Worm (Caenorhabditis elegans) whole organism, midembryonic: Measurements from ENCODE around the gene fut-4.
A peak's percentile ranks its signal among the peaks of the same experiment; 100 is the strongest.

Experiments
- T22C8.4 ChIP-seq: fragments of 200-800 bp; sonication (Bioruptor generic); IDR thresholded peaks from 2 replicates; pipeline ENCODE4 v1.3.6; 2022; ENCODE audit warnings: missing genetic modification characterization, missing compliant biosample characterization
- cog-1 ChIP-seq: sonication (generic microtip); optimal IDR thresholded peaks from 2 replicates; lab custom pipeline; 2016; ENCODE audit warnings: missing genetic modification characterization, missing compliant biosample characterization
- flt-1 ChIP-seq: fragments of 200-800 bp; sonication (Bioruptor generic); IDR thresholded peaks from 2 replicates; pipeline ENCODE4 v1.3.6; 2022; ENCODE audit warnings: missing genetic modification characterization, missing compliant biosample characterization
- klf-2 ChIP-seq: fragments of 200-800 bp; sonication (Bioruptor generic); conservative IDR thresholded peaks from 2 replicates; pipeline ENCODE4 v1.3.6; 2022; ENCODE audit warnings: missing genetic modification reagents, missing genetic modification characterization, missing compliant biosample characterization
- med-1 ChIP-seq: sonication (generic microtip); optimal IDR thresholded peaks from 2 replicates; lab custom pipeline; 2017; ENCODE audit warnings: missing genetic modification characterization, mild to moderate bottlenecking, missing compliant biosample characterization, antibody characterized with exemption, missing genetic modification reagents; ENCODE audit not compliant: insufficient read depth
- ref-1 ChIP-seq: fragments of 200-800 bp; sonication (Bioruptor generic); conservative IDR thresholded peaks from 2 replicates; pipeline ENCODE4 v1.3.6; 2022; ENCODE audit warnings: missing genetic modification reagents, missing genetic modification characterization, missing compliant biosample characterization
- tab-1 ChIP-seq: fragments of 200-800 bp; sonication (Bioruptor generic); IDR thresholded peaks from 2 replicates; pipeline ENCODE4 v1.3.6; 2022; ENCODE audit warnings: missing genetic modification characterization, missing compliant biosample characterization
- ztf-23 ChIP-seq: fragments of 200-800 bp; sonication (Bioruptor generic); IDR thresholded peaks from 2 replicates; pipeline ENCODE4 v1.3.6; 2022; ENCODE audit warnings: missing genetic modification reagents, missing genetic modification characterization, missing compliant biosample characterization
- ztf-29 ChIP-seq: fragments of 200-800 bp; sonication (Bioruptor generic); IDR thresholded peaks from 2 replicates; pipeline ENCODE4 v1.3.6; 2022; ENCODE audit warnings: missing genetic modification reagents, missing genetic modification characterization, missing compliant biosample characterization

The fut-4 gene

DNA sequence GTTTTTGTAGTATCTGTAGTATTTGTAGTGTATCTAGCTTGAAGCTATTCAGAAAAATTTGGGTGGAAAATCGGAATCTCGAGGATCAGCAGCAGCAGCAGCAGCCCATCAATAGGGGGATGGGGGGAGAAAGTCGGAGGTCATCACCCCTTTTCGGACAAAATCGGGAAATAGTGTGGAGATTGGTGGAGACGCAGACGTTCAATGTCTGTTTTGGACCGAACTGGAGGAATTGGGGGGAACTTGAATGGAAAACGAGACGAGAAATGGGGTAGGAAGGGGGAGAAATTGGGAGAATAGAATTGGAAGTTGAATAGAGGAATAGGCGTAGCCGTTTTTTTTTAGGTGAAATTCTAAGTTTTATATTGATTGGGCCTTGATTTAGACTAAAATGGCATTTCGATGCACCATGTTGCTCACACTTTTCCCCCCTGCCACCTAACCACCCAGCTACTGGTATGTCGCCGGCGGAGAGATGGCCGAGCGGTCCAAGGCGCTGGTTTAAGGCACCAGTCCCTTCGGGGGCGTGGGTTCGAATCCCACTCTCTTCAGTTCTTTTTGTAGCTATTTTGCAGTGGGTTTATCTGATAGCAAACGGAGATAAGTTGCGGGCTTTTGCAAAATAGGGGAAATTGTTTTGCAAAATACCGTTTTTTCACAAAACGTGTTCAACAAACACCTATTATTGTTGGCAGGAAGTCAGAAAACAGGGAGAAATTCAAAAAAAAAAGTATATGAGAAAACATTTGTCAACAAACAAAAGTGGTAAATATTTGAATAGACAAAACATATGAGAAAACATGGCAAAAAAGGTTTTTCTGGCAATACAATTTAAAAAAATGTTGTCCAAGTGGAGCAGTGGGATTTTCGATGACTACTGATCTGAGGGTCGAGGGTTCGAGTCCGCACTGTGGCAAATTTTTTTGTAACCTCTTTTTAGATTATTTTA lies 37.8 kb upstream of the fut-4 start:
- TF ChIP-seq T22C8.4 (GFP tag; lab: Robert Waterston, UW) (no peak), flt-1 (peak; percentile 81), ztf-23 (GFP tag; lab: Robert Waterston, UW) (peak; percentile 52; the same call in 1 of the 2 replicates), ref-1 (GFP tag; lab: Robert Waterston, UW) (no peak), med-1 (GFP tag; lab: Kevin White, UChicago) (no peak), cog-1 (tag; lab: Kevin White, UChicago) (no peak), ztf-29 (GFP tag; lab: Robert Waterston, UW) (no peak), tab-1 (GFP tag; lab: Robert Waterston, UW) (peak; percentile 64), klf-2 (GFP tag; lab: Robert Waterston, UW) (no peak)

DNA sequence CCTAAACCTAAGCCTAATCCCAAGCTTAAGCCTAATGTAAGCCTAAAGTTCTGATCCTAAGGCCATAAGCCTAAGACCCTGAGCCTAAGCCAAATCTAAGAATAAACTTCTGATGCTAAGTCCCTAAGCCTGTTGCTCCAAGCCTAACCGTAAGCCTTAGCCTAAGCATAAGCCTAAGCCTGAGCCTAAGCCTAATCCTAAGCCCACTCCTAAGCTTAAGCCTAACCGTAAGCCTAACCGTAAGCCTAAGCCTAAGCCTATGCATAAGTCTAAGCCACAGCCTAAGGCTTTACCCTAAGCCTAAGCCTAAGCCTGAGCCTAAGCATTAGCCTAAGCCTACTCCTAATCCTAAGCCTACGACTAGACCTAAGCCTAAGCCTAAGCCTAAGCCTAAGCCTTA lies 37.0 kb upstream of the fut-4 start:
- TF ChIP-seq med-1 (GFP tag; lab: Kevin White, UChicago), result no peak
- TF ChIP-seq tab-1 (GFP tag; lab: Robert Waterston, UW), result no peak
- no peak; the same call in 1 of the 2 replicates for TF ChIP-seq ztf-29 (GFP tag; lab: Robert Waterston, UW)
- TF ChIP-seq T22C8.4 (GFP tag; lab: Robert Waterston, UW), result no peak
- TF ChIP-seq cog-1 (tag; lab: Kevin White, UChicago), result no peak

DNA sequence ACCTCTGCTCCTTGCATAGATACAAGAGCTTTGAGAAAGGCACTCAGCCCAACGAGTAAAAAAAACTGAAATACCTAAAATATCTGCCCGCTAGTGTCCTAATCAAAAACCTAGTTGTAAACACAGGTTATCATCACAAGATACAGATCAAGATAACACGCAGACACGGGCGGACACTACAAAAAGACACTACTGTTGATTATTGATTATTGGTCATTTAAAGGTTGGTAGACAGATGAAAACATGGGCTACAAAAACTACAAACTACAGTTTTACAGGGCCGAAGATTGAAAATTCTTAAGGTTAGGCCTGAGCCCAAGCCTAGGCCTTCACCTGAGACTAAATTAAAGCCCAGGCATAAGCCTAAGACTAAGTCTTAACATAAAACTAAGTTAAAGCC lies 36.5 kb upstream of the fut-4 start:
- no peak for TF ChIP-seq T22C8.4 (GFP tag; lab: Robert Waterston, UW)
- TF ChIP-seq cog-1 (tag; lab: Kevin White, UChicago), result no peak
- TF ChIP-seq ztf-23 (GFP tag; lab: Robert Waterston, UW), result no peak
- TF ChIP-seq med-1 (GFP tag; lab: Kevin White, UChicago), result no peak
- TF ChIP-seq tab-1 (GFP tag; lab: Robert Waterston, UW), result no peak
- no peak for TF ChIP-seq ref-1 (GFP tag; lab: Robert Waterston, UW)
- TF ChIP-seq ztf-29 (GFP tag; lab: Robert Waterston, UW), result no peak
- TF ChIP-seq flt-1, result no peak
- no peak for TF ChIP-seq klf-2 (GFP tag; lab: Robert Waterston, UW)

DNA sequence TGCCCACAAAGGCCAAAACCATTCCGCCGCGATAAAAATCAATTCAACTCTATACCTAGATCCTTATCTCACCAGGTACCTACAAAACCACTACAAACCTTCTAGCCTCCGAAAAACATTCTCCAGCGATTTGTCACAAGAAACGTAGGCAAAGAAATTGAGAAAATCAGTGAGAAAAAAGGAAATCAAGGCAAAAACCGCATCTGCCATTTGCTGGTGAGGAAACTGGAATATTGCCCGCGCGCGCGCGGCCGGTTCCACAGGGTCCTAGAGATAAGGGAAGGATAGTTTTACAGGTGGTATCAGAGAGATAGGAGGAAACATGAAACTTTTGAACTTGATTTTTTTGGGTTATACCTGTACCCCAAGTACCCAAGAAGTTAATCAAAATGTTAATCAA lies 35.2 kb upstream of the fut-4 start:
- TF ChIP-seq ztf-29 (GFP tag; lab: Robert Waterston, UW) (no peak), ref-1 (GFP tag; lab: Robert Waterston, UW) (no peak), flt-1 (no peak), tab-1 (GFP tag; lab: Robert Waterston, UW) (no peak)

DNA sequence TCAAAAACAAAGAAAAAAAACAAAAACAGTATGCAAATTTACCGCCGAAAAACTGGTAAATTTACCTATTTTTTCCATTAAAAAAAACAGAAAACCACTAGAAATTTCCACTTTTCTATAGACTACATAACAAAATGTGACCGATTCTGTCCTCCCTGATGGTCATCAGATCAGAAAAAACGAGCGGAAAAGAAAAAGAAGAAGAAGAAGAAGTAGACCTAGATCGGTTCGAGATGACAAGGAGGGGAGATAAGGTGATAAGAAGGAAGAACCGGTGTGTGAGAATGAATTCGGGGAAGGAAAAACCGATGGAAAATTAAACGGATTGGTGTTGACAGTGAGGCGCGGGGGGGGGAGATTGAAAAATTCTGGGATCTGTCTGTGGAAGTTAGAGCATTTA lies 33.8 kb upstream of the fut-4 start:
- TF ChIP-seq ref-1 (GFP tag; lab: Robert Waterston, UW), result no peak
- TF ChIP-seq ztf-23 (GFP tag; lab: Robert Waterston, UW), result no peak
- no peak for TF ChIP-seq T22C8.4 (GFP tag; lab: Robert Waterston, UW)
- no peak for TF ChIP-seq flt-1
- TF ChIP-seq cog-1 (tag; lab: Kevin White, UChicago), result no peak
- TF ChIP-seq med-1 (GFP tag; lab: Kevin White, UChicago), result no peak
- TF ChIP-seq tab-1 (GFP tag; lab: Robert Waterston, UW), result no peak
- no peak for TF ChIP-seq ztf-29 (GFP tag; lab: Robert Waterston, UW)
- no peak for TF ChIP-seq klf-2 (GFP tag; lab: Robert Waterston, UW)

DNA sequence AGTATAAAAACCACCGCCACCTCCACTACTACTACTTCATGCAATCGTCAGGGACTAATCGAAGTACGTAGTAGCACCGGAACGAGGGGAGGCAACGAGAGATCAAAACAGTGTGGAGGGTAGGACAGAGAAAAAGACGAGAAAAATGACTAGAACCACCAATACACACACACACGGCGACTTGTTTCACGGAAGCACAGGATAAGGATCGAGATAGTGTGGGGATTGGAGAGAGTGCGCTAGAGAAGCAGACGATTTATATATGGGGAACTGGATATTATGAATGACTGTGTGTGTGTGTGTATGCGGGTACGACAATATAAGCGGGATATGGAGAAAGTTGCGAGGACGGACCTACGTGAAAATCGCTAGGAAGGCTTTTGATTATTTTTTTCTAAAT lies 32.5 kb upstream of the fut-4 start:
- TF ChIP-seq cog-1 (tag; lab: Kevin White, UChicago) (no peak), ztf-29 (GFP tag; lab: Robert Waterston, UW) (peak; percentile 34; the same call in 1 of the 2 replicates)

DNA sequence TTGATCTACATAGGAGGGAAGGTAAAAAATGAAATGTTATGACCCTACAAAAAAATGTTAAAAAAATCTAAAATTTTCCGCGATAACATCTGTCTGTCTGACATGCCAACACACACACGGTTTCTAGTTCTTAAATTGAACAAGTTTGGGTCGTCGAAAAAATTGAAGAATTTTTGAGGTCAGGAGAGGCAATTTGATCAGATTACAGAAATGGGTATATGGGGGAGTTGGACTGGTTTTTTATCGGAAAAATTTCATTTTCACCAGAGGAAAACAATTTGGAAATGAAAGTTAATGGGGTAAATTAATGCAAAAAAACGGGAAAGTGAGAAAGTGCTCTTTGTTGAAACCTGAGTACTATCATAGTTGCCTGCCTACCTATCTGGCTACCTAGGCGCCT lies 31.4 kb upstream of the fut-4 start:
- TF ChIP-seq med-1 (GFP tag; lab: Kevin White, UChicago), result no peak
- no peak for TF ChIP-seq ref-1 (GFP tag; lab: Robert Waterston, UW)
- no peak for TF ChIP-seq flt-1
- no peak for TF ChIP-seq klf-2 (GFP tag; lab: Robert Waterston, UW)
- no peak for TF ChIP-seq cog-1 (tag; lab: Kevin White, UChicago)
- no peak for TF ChIP-seq ztf-29 (GFP tag; lab: Robert Waterston, UW)
- TF ChIP-seq ztf-23 (GFP tag; lab: Robert Waterston, UW), result no peak
- no peak for TF ChIP-seq T22C8.4 (GFP tag; lab: Robert Waterston, UW)
- TF ChIP-seq tab-1 (GFP tag; lab: Robert Waterston, UW), result no peak

DNA sequence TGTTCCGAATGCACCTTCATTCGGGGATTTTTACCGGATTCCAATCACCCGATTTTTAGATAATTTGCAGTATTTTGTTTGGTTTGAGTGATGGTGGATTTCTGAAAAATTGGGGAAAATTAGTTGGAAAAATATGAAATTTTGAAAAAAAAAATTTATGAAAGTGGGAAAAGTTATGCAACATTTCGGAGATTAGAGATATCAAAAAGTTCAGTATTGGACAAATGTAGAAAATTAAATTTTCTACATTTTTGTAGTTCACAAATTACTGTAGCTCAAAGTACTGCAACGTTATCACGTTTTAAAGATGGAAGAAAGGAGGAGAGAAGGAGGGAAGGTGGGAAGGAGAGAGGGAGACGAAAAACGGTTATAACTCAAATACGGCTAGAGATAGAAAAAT lies 30.2 kb upstream of the fut-4 start, which contains the start of gene ptc-3:
Gene ptc-3, minus strand, starts transcription at position 101 of the 400 bp plus-strand sequence.
- TF ChIP-seq ref-1 (GFP tag; lab: Robert Waterston, UW) (no peak), ztf-29 (GFP tag; lab: Robert Waterston, UW) (no peak), tab-1 (GFP tag; lab: Robert Waterston, UW) (no peak), flt-1 (no peak), med-1 (GFP tag; lab: Kevin White, UChicago) (no peak), T22C8.4 (GFP tag; lab: Robert Waterston, UW) (no peak), klf-2 (GFP tag; lab: Robert Waterston, UW) (no peak), ztf-23 (GFP tag; lab: Robert Waterston, UW) (no peak), cog-1 (tag; lab: Kevin White, UChicago) (no peak)

DNA sequence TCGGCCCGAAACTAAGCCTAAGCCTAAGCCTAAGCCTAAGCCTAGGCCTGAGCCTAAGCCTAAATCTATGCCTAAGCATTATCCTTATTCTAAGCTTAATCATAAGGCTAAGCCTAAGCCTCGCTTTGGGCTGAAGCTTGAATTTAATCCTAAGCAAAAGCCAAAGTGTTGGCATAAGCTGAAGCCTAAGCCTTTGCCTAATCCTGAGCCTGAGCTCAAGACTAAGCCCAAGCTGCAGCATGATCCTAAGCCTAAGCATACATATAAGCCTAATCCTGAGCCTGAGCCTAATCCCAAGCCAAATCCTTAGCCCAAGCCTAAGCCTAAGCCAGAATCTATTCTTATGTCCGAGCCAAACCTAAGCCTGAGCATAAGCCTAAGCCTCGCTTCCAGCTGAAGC lies 24.2 kb upstream of the fut-4 start:
- TF ChIP-seq cog-1 (tag; lab: Kevin White, UChicago), result no peak
- no peak for TF ChIP-seq flt-1
